Worm (Caenorhabditis elegans): ENCODE data around the gene F52G2.3.

ce11 chrIV:13512112-13512569 lies 35.9 kb downstream of the F52G2.3 start, which contains the start of gene puf-3:
- TF ChIP-seq tlf-1 (GFP tag; optimal IDR thresholded peaks at IDR 0.05): peak; percentile 89
- TF ChIP-seq unc-130 (GFP tag; optimal IDR thresholded peaks at IDR 0.05): peak; percentile 25
- TF ChIP-seq lsy-27 (tag; optimal IDR thresholded peaks at IDR 0.05; ENCODE audit: borderline replicate concordance, insufficient read depth): no peak
- TF ChIP-seq hlh-26 (GFP tag; conservative IDR thresholded peaks at IDR 0.05): no peak
- peak; percentile 24 for TF ChIP-seq hrde-1 (tag; optimal IDR thresholded peaks at IDR 0.05; ENCODE audit: borderline replicate concordance)
- TF ChIP-seq T07F8.4 (tag; optimal IDR thresholded peaks at IDR 0.05): no peak
- no peak for TF ChIP-seq B0261.1 (tag; optimal IDR thresholded peaks at IDR 0.05)
- TF ChIP-seq B0336.3 (GFP tag; IDR thresholded peaks at IDR 0.05): peak; percentile 76
- no peak for TF ChIP-seq ztf-26 (tag; optimal IDR thresholded peaks at IDR 0.05)
- peak; percentile 74 for TF ChIP-seq snpc-3.4 (tag; optimal IDR thresholded peaks at IDR 0.05)
- TF ChIP-seq ama-1 (optimal IDR thresholded peaks at IDR 0.05): no peak
- no peak for TF ChIP-seq ama-1 (GFP tag; optimal IDR thresholded peaks at IDR 0.05)
- no peak for TF ChIP-seq F57A8.1 (GFP tag; optimal IDR thresholded peaks at IDR 0.05)
- peak; percentile 97 for TF ChIP-seq efl-1 (GFP tag; optimal IDR thresholded peaks at IDR 0.05)
- no peak for TF ChIP-seq F23B12.7 (tag; optimal IDR thresholded peaks at IDR 0.05; ENCODE audit: insufficient read depth)
